Worm (Caenorhabditis elegans): ENCODE measurements around the gene Y75B8A.18.

The Y75B8A.18 gene

DNA sequence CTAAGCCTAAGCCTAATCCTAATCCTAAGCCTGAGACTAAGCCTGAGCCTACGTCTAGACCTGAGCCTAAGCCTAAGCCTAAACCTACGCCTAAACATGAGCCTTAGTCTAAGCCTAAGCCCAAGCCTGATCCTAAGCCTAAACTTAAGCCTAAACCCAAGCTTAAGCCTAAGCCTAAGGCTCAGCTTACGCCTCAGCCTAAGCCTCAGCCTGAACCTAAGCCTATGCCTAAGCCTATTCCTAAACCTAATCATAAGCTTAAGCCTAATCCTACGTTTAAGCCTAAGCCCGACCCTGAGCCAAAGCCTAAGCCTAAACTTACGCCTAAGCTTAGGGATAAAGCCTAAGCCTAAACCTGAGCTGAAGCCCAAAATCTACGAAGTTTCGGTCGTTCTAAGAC is 4.2 kb upstream of the Y75B8A.18 start:
- TF ChIP-seq nhr-23 (tag; optimal IDR thresholded peaks at IDR 0.05) (no peak), ztf-1 (GFP tag; conservative IDR thresholded peaks at IDR 0.05) (no peak), ZK546.5 (tag; optimal IDR thresholded peaks at IDR 0.05) (no peak), crh-2 (tag; optimal IDR thresholded peaks at IDR 0.05) (no peak), ceh-82 (tag; optimal IDR thresholded peaks at IDR 0.05) (no peak), nhr-25 (tag; optimal IDR thresholded peaks at IDR 0.05) (no peak), ztf-4 (tag; optimal IDR thresholded peaks at IDR 0.05) (no peak), dmd-4 (tag; optimal IDR thresholded peaks at IDR 0.05) (no peak), gmeb-1 (tag; optimal IDR thresholded peaks at IDR 0.05) (no peak), nhr-237 (tag; optimal IDR thresholded peaks at IDR 0.05) (no peak), elt-1 (tag; optimal IDR thresholded peaks at IDR 0.05) (no peak), elt-3 (tag; optimal IDR thresholded peaks at IDR 0.05) (no peak), nhr-129 (tag; optimal IDR thresholded peaks at IDR 0.05) (no peak), nhr-21 (tag; optimal IDR thresholded peaks at IDR 0.05) (no peak), lin-13 (GFP tag; optimal IDR thresholded peaks at IDR 0.05) (no peak), mbf-1 (tag; optimal IDR thresholded peaks at IDR 0.05) (no peak)

DNA sequence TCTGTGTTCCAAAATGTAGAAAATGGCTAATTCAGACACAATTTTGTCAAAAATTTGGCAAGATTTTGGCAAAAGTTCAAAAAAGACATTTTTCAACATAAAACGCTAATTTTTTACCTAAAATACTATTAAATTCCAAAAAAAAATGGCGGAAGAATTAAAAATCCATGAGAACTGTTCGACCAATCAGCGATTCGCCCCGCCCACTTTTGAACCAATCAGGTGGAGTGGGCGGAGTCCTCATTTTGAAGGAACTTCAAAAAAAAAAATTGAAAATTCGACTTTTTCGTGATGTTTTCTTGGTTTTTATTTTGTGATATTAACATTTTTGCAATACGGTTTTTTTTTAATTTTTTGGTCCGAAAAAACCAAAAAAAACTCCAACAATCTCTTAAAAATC is 1.9 kb upstream of the Y75B8A.18 start:
- TF ChIP-seq Y55F3AM.14 (GFP tag; optimal IDR thresholded peaks at IDR 0.05) (no peak), elt-1 (tag; optimal IDR thresholded peaks at IDR 0.05) (no peak), unc-62 (GFP tag; optimal IDR thresholded peaks at IDR 0.05) (no peak), nhr-12 (tag; optimal IDR thresholded peaks at IDR 0.05) (no peak), blmp-1 (tag; optimal IDR thresholded peaks at IDR 0.05; ENCODE audit: insufficient read depth) (no peak), unc-55 (GFP tag; optimal IDR thresholded peaks at IDR 0.05) (no peak), sem-4 (tag; optimal IDR thresholded peaks at IDR 0.05) (no peak), nhr-237 (tag; optimal IDR thresholded peaks at IDR 0.05) (no peak), skn-1 (tag; optimal IDR thresholded peaks at IDR 0.05) (no peak), mdl-1 (tag; optimal IDR thresholded peaks at IDR 0.05) (no peak), nhr-10 (tag; optimal IDR thresholded peaks at IDR 0.05) (no peak), crh-2 (tag; optimal IDR thresholded peaks at IDR 0.05) (no peak), ZK546.5 (tag; optimal IDR thresholded peaks at IDR 0.05) (no peak), fos-1 (tag; optimal IDR thresholded peaks at IDR 0.05) (no peak), nhr-23 (tag; optimal IDR thresholded peaks at IDR 0.05) (no peak), peb-1 (tag; optimal IDR thresholded peaks at IDR 0.05) (no peak)

DNA sequence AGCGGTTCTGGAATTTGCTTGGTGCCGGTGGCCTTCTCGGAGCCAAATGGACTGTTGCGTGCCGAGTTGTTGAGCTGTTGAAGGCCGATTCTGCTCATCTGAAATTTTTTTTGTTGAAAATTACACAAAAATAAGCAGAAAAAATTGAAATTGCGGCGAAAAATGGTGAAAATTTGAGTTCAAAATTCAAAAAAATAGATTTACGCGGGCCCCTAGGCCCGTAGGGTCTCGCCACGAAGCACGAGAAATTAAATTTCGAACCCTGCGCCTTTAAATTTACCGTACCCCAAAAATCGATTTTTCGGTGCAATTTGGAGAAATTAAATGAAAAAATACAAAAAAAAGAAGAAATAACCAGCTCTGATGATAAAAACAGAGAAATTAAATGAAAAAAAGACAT is 796 bp downstream of the Y75B8A.18 start, which contains the start of gene gmn-1:
TSS of gene gmn-1 (minus strand) at position 98 of the 400 bp plus-strand sequence.
- TF ChIP-seq elt-1 (tag; optimal IDR thresholded peaks at IDR 0.05) (no peak), elt-3 (tag; optimal IDR thresholded peaks at IDR 0.05) (no peak), peb-1 (tag; optimal IDR thresholded peaks at IDR 0.05) (no peak), crh-2 (tag; optimal IDR thresholded peaks at IDR 0.05) (no peak), nhr-21 (tag; optimal IDR thresholded peaks at IDR 0.05) (no peak), nhr-23 (tag; optimal IDR thresholded peaks at IDR 0.05) (no peak), unc-55 (GFP tag; optimal IDR thresholded peaks at IDR 0.05) (no peak), blmp-1 (tag; optimal IDR thresholded peaks at IDR 0.05; ENCODE audit: insufficient read depth) (no peak), gmeb-1 (tag; optimal IDR thresholded peaks at IDR 0.05) (no peak), sma-9 (GFP tag; optimal IDR thresholded peaks at IDR 0.05) (no peak), sma-9 (tag; optimal IDR thresholded peaks at IDR 0.05) (no peak), nhr-11 (tag; optimal IDR thresholded peaks at IDR 0.05) (no peak), ZK546.5 (tag; optimal IDR thresholded peaks at IDR 0.05) (no peak), lin-11 (tag; optimal IDR thresholded peaks at IDR 0.05) (no peak), skn-1 (tag; optimal IDR thresholded peaks at IDR 0.05) (no peak), sma-3 (GFP tag; optimal IDR thresholded peaks at IDR 0.05) (no peak), nhr-77 (tag; optimal IDR thresholded peaks at IDR 0.05) (no peak), nhr-237 (tag; optimal IDR thresholded peaks at IDR 0.05) (no peak)

- TF ChIP-seq nhr-129 (tag; optimal IDR thresholded peaks at IDR 0.05) (no peak), lsy-2 (tag; optimal IDR thresholded peaks at IDR 0.05) (no peak), nhr-237 (tag; optimal IDR thresholded peaks at IDR 0.05) (no peak), nhr-23 (tag; optimal IDR thresholded peaks at IDR 0.05) (no peak), dmd-4 (tag; optimal IDR thresholded peaks at IDR 0.05) (no peak), nhr-6 (tag; optimal IDR thresholded peaks at IDR 0.05) (no peak), alr-1 (tag; optimal IDR thresholded peaks at IDR 0.05) (no peak), nhr-77 (tag; optimal IDR thresholded peaks at IDR 0.05) (no peak), ztf-4 (tag; optimal IDR thresholded peaks at IDR 0.05) (no peak), mbf-1 (tag; optimal IDR thresholded peaks at IDR 0.05) (no peak), elt-3 (tag; optimal IDR thresholded peaks at IDR 0.05) (no peak), ztf-1 (GFP tag; conservative IDR thresholded peaks at IDR 0.05) (no peak), egl-27 (tag; optimal IDR thresholded peaks at IDR 0.05) (no peak), Y55F3AM.14 (GFP tag; optimal IDR thresholded peaks at IDR 0.05) (no peak), elt-1 (tag; optimal IDR thresholded peaks at IDR 0.05) (no peak)
Observed at ce11 chrIII:12223208-12223607, 2.8 kb downstream of the Y75B8A.18 start.
